Fruit fly (Drosophila melanogaster) whole organism, embryonic: ENCODE measurements around the gene Mgstl.

Experiments used
- CG10979 ChIP-seq: fragments of 200-800 bp; sonication (Bioruptor generic); optimal IDR thresholded peaks from 2 replicates; lab custom pipeline; 2018; ENCODE audit warnings: missing biosample characterization, mild to moderate bottlenecking, missing genetic modification characterization, moderate library complexity
- CG11696 ChIP-seq: fragments of 200-800 bp; sonication (Bioruptor generic); IDR thresholded peaks from 2 replicates; pipeline ENCODE4 v1.3.6; 2022; ENCODE audit warnings: missing biosample characterization, missing genetic modification characterization
- CG12071 ChIP-seq: fragments of 200-800 bp; sonication (Bioruptor generic); optimal IDR thresholded peaks from 3 replicates; lab custom pipeline; 2018; ENCODE audit warnings: missing biosample characterization, mild to moderate bottlenecking, missing genetic modification characterization
- CG12299 ChIP-seq: fragments of 200-800 bp; sonication (Bioruptor generic); optimal IDR thresholded peaks from 2 replicates; lab custom pipeline; 2018; ENCODE audit warnings: missing biosample characterization, mild to moderate bottlenecking, missing genetic modification characterization
- CG1233 ChIP-seq: fragments of 200-800 bp; sonication (Bioruptor generic); optimal IDR thresholded peaks from 4 replicates; lab custom pipeline; 2018; ENCODE audit warnings: missing biosample characterization, mild to moderate bottlenecking, missing genetic modification characterization
- CG13123 ChIP-seq: fragments of 200-800 bp; sonication (Bioruptor generic); optimal IDR thresholded peaks from 2 replicates; lab custom pipeline; 2016; ENCODE audit warnings: missing biosample characterization, missing genetic modification characterization
- CG15269 ChIP-seq: fragments of 200-800 bp; sonication (Bioruptor generic); optimal IDR thresholded peaks from 2 replicates; lab custom pipeline; 2018; ENCODE audit warnings: missing biosample characterization, mild to moderate bottlenecking, missing genetic modification characterization, moderate library complexity
- CG17361 ChIP-seq: fragments of 200-800 bp; sonication (Bioruptor generic); IDR thresholded peaks from 3 replicates; pipeline ENCODE4 v1.3.6; 2022; ENCODE audit warnings: missing biosample characterization, missing genetic modification characterization
- CG17612 ChIP-seq: fragments of 200-800 bp; sonication (Bioruptor generic); IDR thresholded peaks from 2 replicates; pipeline ENCODE4 v1.3.6; 2022; ENCODE audit warnings: missing biosample characterization, missing genetic modification characterization
- CG17802 ChIP-seq: fragments of 200-800 bp; sonication (Bioruptor generic); optimal IDR thresholded peaks from 2 replicates; lab custom pipeline; 2018; ENCODE audit warnings: missing biosample characterization, mild to moderate bottlenecking, missing genetic modification characterization, moderate library complexity
- CG18476 ChIP-seq: fragments of 200-800 bp; sonication (Bioruptor generic); optimal IDR thresholded peaks from 2 replicates; lab custom pipeline; 2016; ENCODE audit warnings: missing biosample characterization, mild to moderate bottlenecking, missing genetic modification characterization
- CG18599 ChIP-seq: fragments of 200-800 bp; sonication (Bioruptor generic); optimal IDR thresholded peaks from 3 replicates; lab custom pipeline; 2017; ENCODE audit warnings: missing biosample characterization, missing genetic modification characterization, mild to moderate bottlenecking, moderate library complexity, missing genetic modification reagents
- CG2889 ChIP-seq: fragments of 200-800 bp; sonication (Bioruptor generic); IDR thresholded peaks from 3 replicates; pipeline ENCODE4 v1.3.6; 2022; ENCODE audit warnings: missing biosample characterization, missing genetic modification characterization
- CG3065 ChIP-seq: fragments of 200-800 bp; sonication (Bioruptor generic); optimal IDR thresholded peaks from 2 replicates; lab custom pipeline; 2016; ENCODE audit warnings: missing biosample characterization, missing genetic modification characterization
- CG34422 ChIP-seq: fragments of 200-800 bp; sonication (Bioruptor generic); IDR thresholded peaks from 3 replicates; pipeline ENCODE4 v1.3.6; 2022; ENCODE audit warnings: missing biosample characterization, missing genetic modification characterization
- CG3847 ChIP-seq: fragments of 200-800 bp; sonication (Bioruptor generic); IDR thresholded peaks from 2 replicates; pipeline ENCODE4 v1.3.6; 2022; ENCODE audit warnings: missing biosample characterization, missing genetic modification characterization
- CG4707 ChIP-seq: fragments of 200-800 bp; sonication (Bioruptor generic); optimal IDR thresholded peaks from 2 replicates; lab custom pipeline; 2018; ENCODE audit warnings: missing biosample characterization, mild to moderate bottlenecking, missing genetic modification characterization, moderate library complexity
- CG4820 ChIP-seq: fragments of 200-800 bp; sonication (Bioruptor generic); optimal IDR thresholded peaks from 3 replicates; lab custom pipeline; 2016; ENCODE audit warnings: missing biosample characterization, missing genetic modification characterization
- CG5953 ChIP-seq: fragments of 200-800 bp; sonication (Bioruptor generic); IDR thresholded peaks from 2 replicates; pipeline ENCODE4 v1.3.6; 2022; ENCODE audit warnings: missing biosample characterization, missing genetic modification characterization
- CG6654 ChIP-seq: fragments of 200-800 bp; sonication (Bioruptor generic); optimal IDR thresholded peaks from 2 replicates; lab custom pipeline; 2017; ENCODE audit warnings: missing biosample characterization, mild to moderate bottlenecking, missing genetic modification characterization
- CG7963 ChIP-seq: fragments of 200-800 bp; sonication (Bioruptor generic); IDR thresholded peaks from 3 replicates; pipeline ENCODE4 v1.3.6; 2022; ENCODE audit warnings: missing biosample characterization, missing genetic modification characterization; ENCODE audit not compliant: partially characterized antibody
- CG8944 ChIP-seq: fragments of 200-800 bp; sonication (Bioruptor generic); optimal IDR thresholded peaks from 3 replicates; lab custom pipeline; 2016; ENCODE audit warnings: missing biosample characterization, missing genetic modification characterization
- CG9797 ChIP-seq: fragments of 200-800 bp; sonication (Bioruptor generic); optimal IDR thresholded peaks from 3 replicates; lab custom pipeline; 2018; ENCODE audit warnings: missing biosample characterization, mild to moderate bottlenecking, missing genetic modification characterization
- Hr3 ChIP-seq: fragments of 200-800 bp; sonication (Bioruptor generic); optimal IDR thresholded peaks from 3 replicates; lab custom pipeline; 2016; ENCODE audit warnings: missing biosample characterization, missing genetic modification characterization
- Hr78 ChIP-seq, 2 experiments: fragments of 200-800 bp in 1 of 2; fragments of >200 bp in 1 of 2; sonication (Bioruptor generic) in 1 of 2; optimal IDR thresholded peaks; 2 replicates each; lab custom pipeline; 2017 to 2019; ENCODE audit warnings: missing biosample characterization in 2 of 2, missing genetic modification characterization in 2 of 2, mild to moderate bottlenecking in 1 of 2, moderate library complexity in 1 of 2
- MTF-1 ChIP-seq: fragments of 200-800 bp; sonication (Bioruptor generic); optimal IDR thresholded peaks from 2 replicates; lab custom pipeline; 2018; ENCODE audit warnings: missing biosample characterization, mild to moderate bottlenecking, missing genetic modification characterization, borderline replicate concordance
- NfI ChIP-seq: fragments of 200-800 bp; sonication (Bioruptor generic); optimal IDR thresholded peaks from 3 replicates; lab custom pipeline; 2018; ENCODE audit warnings: missing biosample characterization, mild to moderate bottlenecking, missing genetic modification characterization, moderate library complexity
- Side ChIP-seq: fragments of 200-800 bp; sonication (Bioruptor generic); optimal IDR thresholded peaks from 2 replicates; lab custom pipeline; 2016; ENCODE audit warnings: missing biosample characterization, missing genetic modification characterization
- ab ChIP-seq: fragments of 200-800 bp; sonication (Bioruptor generic); optimal IDR thresholded peaks from 2 replicates; lab custom pipeline; 2016; ENCODE audit warnings: missing biosample characterization, missing genetic modification characterization
- caup ChIP-seq: fragments of 200-800 bp; sonication (Bioruptor generic); optimal IDR thresholded peaks from 3 replicates; lab custom pipeline; 2017; ENCODE audit warnings: missing biosample characterization, mild to moderate bottlenecking, missing genetic modification characterization, moderate library complexity; ENCODE audit not compliant: severe bottlenecking
- chif ChIP-seq, 2 experiments: fragments of 200-800 bp; sonication (Bioruptor generic); optimal IDR thresholded peaks; 3 replicates each; lab custom pipeline; 2016; ENCODE audit warnings: missing biosample characterization in 2 of 2, missing genetic modification characterization in 2 of 2
- ci ChIP-seq: fragments of 200-800 bp; sonication (Bioruptor generic); IDR thresholded peaks from 3 replicates; pipeline ENCODE4 v1.3.6; 2022; ENCODE audit warnings: missing biosample characterization, missing genetic modification characterization
- dati ChIP-seq: fragments of 200-800 bp; sonication (Bioruptor generic); IDR thresholded peaks from 2 replicates; pipeline ENCODE4 v1.3.6; 2022; ENCODE audit warnings: missing biosample characterization, missing genetic modification characterization
- en ChIP-seq: fragments of 200-800 bp; sonication (Bioruptor generic); optimal IDR thresholded peaks from 2 replicates; lab custom pipeline; 2016; ENCODE audit warnings: missing biosample characterization, missing genetic modification characterization
- gfzf ChIP-seq: fragments of 200-800 bp; sonication (Bioruptor generic); optimal IDR thresholded peaks from 2 replicates; lab custom pipeline; 2016; ENCODE audit warnings: missing biosample characterization, mild to moderate bottlenecking, missing genetic modification characterization, moderate library complexity
- kah ChIP-seq: fragments of 200-800 bp; sonication (Bioruptor generic); optimal IDR thresholded peaks from 2 replicates; lab custom pipeline; 2018; ENCODE audit warnings: missing biosample characterization, mild to moderate bottlenecking, missing genetic modification characterization
- lmd ChIP-seq: fragments of 200-800 bp; sonication (Bioruptor generic); IDR thresholded peaks from 2 replicates; pipeline ENCODE4 v1.3.6; 2022; ENCODE audit warnings: missing biosample characterization, missing genetic modification characterization
- mld ChIP-seq: fragments of 200-800 bp; sonication (Bioruptor generic); IDR thresholded peaks from 3 replicates; pipeline ENCODE4 v1.3.6; 2022; ENCODE audit warnings: missing biosample characterization, missing genetic modification characterization; ENCODE audit not compliant: partially characterized antibody
- nmo ChIP-seq: fragments of 200-800 bp; sonication (Bioruptor generic); optimal IDR thresholded peaks from 2 replicates; lab custom pipeline; 2018; ENCODE audit warnings: missing biosample characterization, mild to moderate bottlenecking, missing genetic modification characterization, moderate library complexity
- pan ChIP-seq, 4 experiments: fragments of >200 bp in 3 of 4; fragments of 200-800 bp in 1 of 4; sonication (Bioruptor generic) in 1 of 4; optimal IDR thresholded peaks in 3 of 4; IDR thresholded peaks in 1 of 4; 2 replicates each; pipeline versions ENCODE4 v1.3.6 to Lab custom; 2017 to 2022; ENCODE audit warnings: missing biosample characterization in 2 of 4, missing genetic modification characterization in 2 of 4, mixed read lengths in 1 of 4
- prd ChIP-seq, 3 experiments: fragments of >200 bp in 2 of 3; fragments of 200-800 bp in 1 of 3; sonication (Bioruptor generic) in 1 of 3; optimal IDR thresholded peaks in 2 of 3; IDR thresholded peaks in 1 of 3; 2 replicates in 2 of 3; 3 replicates in 1 of 3; pipeline versions ENCODE4 v1.3.6 to Lab custom; 2017 to 2022; ENCODE audit warnings: missing biosample characterization in 1 of 3, missing genetic modification characterization in 1 of 3
- repo ChIP-seq: fragments of 200-800 bp; sonication (Bioruptor generic); optimal IDR thresholded peaks from 2 replicates; lab custom pipeline; 2016; ENCODE audit warnings: missing biosample characterization, missing genetic modification characterization
- schlank ChIP-seq: fragments of 200-800 bp; sonication (Bioruptor generic); optimal IDR thresholded peaks from 2 replicates; lab custom pipeline; 2018; ENCODE audit warnings: missing biosample characterization, mild to moderate bottlenecking, missing genetic modification characterization
- trh ChIP-seq: fragments of 200-800 bp; sonication (Bioruptor generic); optimal IDR thresholded peaks from 2 replicates; lab custom pipeline; 2016; ENCODE audit warnings: missing biosample characterization, missing genetic modification characterization
- ttk ChIP-seq: fragments of 200-800 bp; sonication (Bioruptor generic); IDR thresholded peaks from 2 replicates; pipeline ENCODE4 v2.1.2; 2022; ENCODE audit warnings: missing biosample characterization, missing genetic modification characterization
- vfl ChIP-seq: fragments of 200-800 bp; sonication (Bioruptor generic); optimal IDR thresholded peaks from 2 replicates; lab custom pipeline; 2016; ENCODE audit warnings: missing biosample characterization, missing genetic modification characterization
- vnd ChIP-seq: fragments of 200-800 bp; sonication (Bioruptor generic); IDR thresholded peaks from 3 replicates; pipeline ENCODE4 v1.3.6; 2022; ENCODE audit warnings: missing biosample characterization, missing genetic modification characterization; ENCODE audit not compliant: partially characterized antibody

Gene Mgstl

dm6 chrX:21053849-21054581 lies 12.1 kb downstream of the Mgstl start, which contains the start of the genes Stt3A and bves (continued):
- TF ChIP-seq vnd (GFP tag; lab: Robert Waterston, UW) (peak; percentile 72), schlank (tag; lab: Kevin White, UChicago) (peak; percentile 97), CG2889 (GFP tag; lab: Robert Waterston, UW) (peak; percentile 96), CG15269 (tag; lab: Kevin White, UChicago) (peak; percentile 99), CG17802 (tag; lab: Kevin White, UChicago) (peak; percentile 89), caup (GFP tag; lab: Kevin White, UChicago) (peak; percentile 97), CG4707 (GFP tag; lab: Kevin White, UChicago) (peak; percentile 100), CG12299 (tag; lab: Kevin White, UChicago) (peak; percentile 98), CG17361 (GFP tag; lab: Robert Waterston, UW) (peak; percentile 97), CG8944 (GFP tag; lab: Kevin White, UChicago) (peak; percentile 97), CG18476 (GFP tag; lab: Kevin White, UChicago) (peak; percentile 97), Hr3 (GFP tag; lab: Kevin White, UChicago) (peak; percentile 97), CG34422 (GFP tag; lab: Robert Waterston, UW) (peak; percentile 98), repo (peak; percentile 98), CG17612 (peak; percentile 86), kah (GFP tag; lab: Kevin White, UChicago) (peak; percentile 96), CG1233 (GFP tag; lab: Kevin White, UChicago) (peak; percentile 97), gfzf (GFP tag; lab: Kevin White, UChicago) (peak; percentile 9), CG9797 (GFP tag; lab: Kevin White, UChicago) (peak; percentile 67), chif (GFP tag; optimal IDR thresholded peaks at IDR 0.05; lab: Kevin White, UChicago) (peak; percentile 99), CG11696 (GFP tag; lab: Robert Waterston, UW) (peak; percentile 94), CG3065 (peak; percentile 94), CG13123 (peak; percentile 96), prd (optimal IDR thresholded peaks at IDR 0.05; lab: Kevin White, UChicago) (no peak), prd (GFP tag; IDR thresholded peaks at IDR 0.05; lab: Robert Waterston, UW) (peak; percentile 98), Side (peak; percentile 99), lmd (GFP tag; lab: Robert Waterston, UW) (peak; percentile 97), ab (GFP tag; lab: Kevin White, UChicago) (peak; percentile 95), vfl (GFP tag; lab: Kevin White, UChicago) (peak; percentile 97), Hr78 (GFP tag; optimal IDR thresholded peaks at IDR 0.05; lab: Kevin White, UChicago) (peak in 1 of 2 experiments; percentile 92), CG10979 (tag; lab: Kevin White, UChicago) (peak; percentile 99), NfI (GFP tag; lab: Kevin White, UChicago) (peak; percentile 98), CG12071 (GFP tag; lab: Kevin White, UChicago) (peak; percentile 98), CG4820 (peak; percentile 97), en (GFP tag; lab: Kevin White, UChicago) (peak; percentile 98), nmo (GFP tag; lab: Kevin White, UChicago) (peak; percentile 98), ci (peak; percentile 99), pan (optimal IDR thresholded peaks at IDR 0.05; lab: Kevin White, UChicago) (no peak), pan (GFP tag; optimal IDR thresholded peaks at IDR 0.05 in 1 of 2, IDR thresholded peaks at IDR 0.05 in 1 of 2) (peak in 1 of 2 experiments; percentile 97), dati (GFP tag; lab: Robert Waterston, UW) (peak; percentile 81), trh (GFP tag; lab: Kevin White, UChicago) (peak; percentile 94), CG6654 (GFP tag; lab: Kevin White, UChicago) (peak; percentile 90), ttk (peak; percentile 95), CG3847 (peak; percentile 97), CG5953 (GFP tag; lab: Robert Waterston, UW) (peak; percentile 94), CG7963 (GFP tag; lab: Robert Waterston, UW) (no peak; the same call in 1 of the 3 replicates), mld (GFP tag; lab: Robert Waterston, UW) (peak; percentile 52; the same call in 2 of the 3 replicates), MTF-1 (GFP tag; lab: Kevin White, UChicago) (peak; percentile 97), CG18599 (GFP tag; lab: Kevin White, UChicago) (peak; percentile 99)
